Worm (Caenorhabditis elegans): ENCODE results near the gene Y53F4B.20.
A peak's percentile ranks its signal among the peaks of the same experiment; 100 is the strongest.

The Y53F4B.20 gene

ce11 chrII:15119537-15120360 lies 35.5 kb downstream of the Y53F4B.20 start, which contains the start of gene arp-1 (continued):
- TF ChIP-seq snpc-4 (GFP tag; optimal IDR thresholded peaks at IDR 0.05): no peak
- TF ChIP-seq snpc-4 (tag; optimal IDR thresholded peaks at IDR 0.05): peak in 3 of 4 experiments; percentile 4 to 59 (median 10)
- TF ChIP-seq sptf-2 (GFP tag; optimal IDR thresholded peaks at IDR 0.05): peak; percentile 10
- peak; percentile 37; the same call in 1 of the 2 replicates for TF ChIP-seq hmg-1.2 (GFP tag; IDR thresholded peaks at IDR 0.05)
- TF ChIP-seq C06A6.2 (GFP tag; conservative IDR thresholded peaks at IDR 0.05): no peak

ce11 chrII:15124193-15124592 lies 39.9 kb downstream of the Y53F4B.20 start, which contains the start of gene Y53F4B.23:
Gene Y53F4B.23 (plus strand): TSS chrII:15124504.
- TF ChIP-seq Y67H2A.10 (GFP tag; conservative IDR thresholded peaks at IDR 0.05) (no peak), ztf-26 (tag; optimal IDR thresholded peaks at IDR 0.05) (no peak), hmg-1.2 (GFP tag; IDR thresholded peaks at IDR 0.05) (no peak), T26A5.8 (tag; optimal IDR thresholded peaks at IDR 0.05) (no peak), zfh-2 (GFP tag; conservative IDR thresholded peaks at IDR 0.05) (no peak)

- no peak for TF ChIP-seq pbrm-1 (GFP tag; IDR thresholded peaks at IDR 0.05)
Observed at ce11 chrII:15130512-15130911, 46.2 kb downstream of the Y53F4B.20 start, which contains the start of gene Y53F4B.62. Gene Y53F4B.62 (minus strand): TSS chrII:15130612.

- TF ChIP-seq lin-40 (tag; optimal IDR thresholded peaks at IDR 0.05): no peak
- no peak for TF ChIP-seq ceh-40 (GFP tag; IDR thresholded peaks at IDR 0.05)
- TF ChIP-seq T07F8.4 (tag; optimal IDR thresholded peaks at IDR 0.05): no peak
- TF ChIP-seq C17E4.6 (GFP tag; IDR thresholded peaks at IDR 0.05): no peak
- no peak for TF ChIP-seq gei-17 (GFP tag; optimal IDR thresholded peaks at IDR 0.05)
- no peak for TF ChIP-seq mxl-1 (tag; optimal IDR thresholded peaks at IDR 0.05)
- TF ChIP-seq cebp-2 (GFP tag; IDR thresholded peaks at IDR 0.05): no peak
- no peak for TF ChIP-seq F10E7.11 (tag; optimal IDR thresholded peaks at IDR 0.05)
- TF ChIP-seq pha-4 (tag; optimal IDR thresholded peaks at IDR 0.05): no peak
- no peak for TF ChIP-seq snpc-1.1 (tag; optimal IDR thresholded peaks at IDR 0.05; ENCODE audit: insufficient read depth)
- TF ChIP-seq lin-26 (GFP tag; IDR thresholded peaks at IDR 0.05): no peak
- no peak for TF ChIP-seq Y67H2A.10 (GFP tag; conservative IDR thresholded peaks at IDR 0.05)
- TF ChIP-seq egl-44 (GFP tag; IDR thresholded peaks at IDR 0.05): no peak
Observed at ce11 chrII:15134332-15134731, 50.1 kb downstream of the Y53F4B.20 start, which contains the start of gene Y53F4B.24. Gene Y53F4B.24 (minus strand): TSS chrII:15134432.

ce11 chrII:15135886-15136285 lies 51.6 kb downstream of the Y53F4B.20 start, which contains the start of gene Y53F4B.25:
Gene Y53F4B.25 (plus strand): TSS chrII:15136186.
- no peak for TF ChIP-seq madf-6 (GFP tag; IDR thresholded peaks at IDR 0.05)
- TF ChIP-seq nfya-1 (tag; optimal IDR thresholded peaks at IDR 0.05; ENCODE audit: borderline replicate concordance, insufficient read depth): no peak
- no peak for TF ChIP-seq athp-1 (tag; optimal IDR thresholded peaks at IDR 0.05)
- no peak for TF ChIP-seq snpc-3.4 (tag; optimal IDR thresholded peaks at IDR 0.05)
- no peak for TF ChIP-seq bed-2 (GFP tag; IDR thresholded peaks at IDR 0.05)
- TF ChIP-seq ceh-91 (GFP tag; IDR thresholded peaks at IDR 0.05): no peak
- TF ChIP-seq attf-6 (GFP tag; IDR thresholded peaks at IDR 0.05): no peak
- TF ChIP-seq ccch-3 (GFP tag; optimal IDR thresholded peaks at IDR 0.05): no peak
- TF ChIP-seq Y53F4B.3 (GFP tag; IDR thresholded peaks at IDR 0.05): no peak
- TF ChIP-seq aptf-3 (GFP tag; IDR thresholded peaks at IDR 0.05): no peak
- TF ChIP-seq B0035.1 (tag; optimal IDR thresholded peaks at IDR 0.05): no peak
- no peak for TF ChIP-seq B0336.3 (GFP tag; IDR thresholded peaks at IDR 0.05)
- no peak for TF ChIP-seq Y56A3A.18 (GFP tag; IDR thresholded peaks at IDR 0.05)
- no peak for TF ChIP-seq F57C9.4 (tag; optimal IDR thresholded peaks at IDR 0.05)

Data from whole organism, young adult.